Worm (Caenorhabditis elegans): Measurements from ENCODE around the gene ctl-2.

DNA sequence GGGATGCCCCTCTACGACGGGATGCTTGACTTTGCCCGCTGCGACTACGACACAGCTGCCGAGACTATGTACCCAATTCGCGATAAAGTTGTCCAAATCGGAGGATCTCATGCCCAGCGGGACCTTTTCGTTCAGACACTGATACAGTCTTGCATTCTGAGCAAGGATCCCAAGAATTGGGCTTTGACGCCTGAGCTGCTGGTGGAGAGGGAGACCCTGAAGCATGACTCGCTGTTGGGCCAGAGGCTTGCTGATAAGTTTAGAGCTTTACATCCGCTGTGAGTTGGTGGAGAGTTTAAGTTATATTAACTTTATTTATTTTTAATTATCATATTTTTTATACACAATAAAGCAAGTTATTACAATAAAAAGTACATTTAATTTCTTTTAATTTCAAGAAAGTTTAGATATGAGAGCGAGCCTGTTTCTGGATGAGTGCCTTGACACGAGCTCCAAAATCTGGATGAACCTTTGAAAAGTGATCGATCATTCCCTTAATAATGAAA lies 2.5 kb downstream of the ctl-2 start:
- TF ChIP-seq flt-1 (GFP tag; IDR thresholded peaks at IDR 0.05) (no peak), med-1 (GFP tag; optimal IDR thresholded peaks at IDR 0.05; ENCODE audit: insufficient read depth) (no peak), ref-1 (GFP tag; conservative IDR thresholded peaks at IDR 0.05) (no peak), T22C8.4 (GFP tag; IDR thresholded peaks at IDR 0.05) (no peak), klf-2 (GFP tag; conservative IDR thresholded peaks at IDR 0.05) (no peak), cog-1 (tag; optimal IDR thresholded peaks at IDR 0.05) (no peak)

Data from whole organism, midembryonic.